Worm (Caenorhabditis elegans) whole organism, L1 larva: Measurements from ENCODE around the gene T28C6.10.
"Not testable (repeated sequence)": the region's sequence is repeated elsewhere in the genome, so short reads cannot be mapped to it uniquely, and the experiment has no call there.

Experiments used
- F16B12.6 ChIP-seq: fragments of 150-350 bp; optimal IDR thresholded peaks from 2 replicates; lab custom pipeline; 2014; ENCODE audit warnings: missing biosample characterization, missing genetic modification characterization
- Y116A8C.19 ChIP-seq: sonication (generic microtip); optimal IDR thresholded peaks from 2 replicates; lab custom pipeline; 2016; ENCODE audit warnings: missing compliant biosample characterization, missing genetic modification characterization, borderline replicate concordance
- ama-1 ChIP-seq: fragments of 150-350 bp; optimal IDR thresholded peaks from 2 replicates; lab custom pipeline; 2014
- blmp-1 ChIP-seq: fragments of 150-350 bp; optimal IDR thresholded peaks from 2 replicates; lab custom pipeline; 2014; ENCODE audit warnings: missing biosample characterization, missing genetic modification characterization
- ceh-90 ChIP-seq: sonication (generic microtip); optimal IDR thresholded peaks from 2 replicates; lab custom pipeline; 2016; ENCODE audit warnings: missing genetic modification characterization, missing compliant biosample characterization
- dpl-1 ChIP-seq, 3 experiments: fragments of 150-350 bp in 2 of 3; sonication (generic microtip) in 1 of 3; optimal IDR thresholded peaks; 2 replicates each; lab custom pipeline; 2014 to 2017; ENCODE audit warnings: missing biosample characterization in 3 of 3, missing genetic modification characterization in 3 of 3, missing genetic modification reagents in 3 of 3
- efl-1 ChIP-seq, 4 experiments: fragments of 150-350 bp; optimal IDR thresholded peaks in 3 of 4; peaks in 1 of 4; 1 replicate in 1 of 4; 2 replicates in 3 of 4; lab custom pipeline; 2014; ENCODE audit warnings: missing biosample characterization in 2 of 4, missing genetic modification characterization in 2 of 4, missing genetic modification reagents in 2 of 4
- efl-3 ChIP-seq: fragments of 200-800 bp; sonication (Bioruptor generic); optimal IDR thresholded peaks from 2 replicates; lab custom pipeline; 2018; ENCODE audit warnings: mild to moderate bottlenecking, missing genetic modification characterization, missing compliant biosample characterization
- fkh-10 ChIP-seq: sonication (generic microtip); optimal IDR thresholded peaks from 2 replicates; lab custom pipeline; 2017; ENCODE audit warnings: missing biosample characterization, missing genetic modification reagents, missing genetic modification characterization
- hpl-2 ChIP-seq: fragments of 150-350 bp; optimal IDR thresholded peaks from 2 replicates; lab custom pipeline; 2014; ENCODE audit warnings: missing biosample characterization, missing genetic modification reagents, missing genetic modification characterization
- isw-1 ChIP-seq: fragments of 200-800 bp; sonication (Bioruptor generic); IDR thresholded peaks from 2 replicates; pipeline ENCODE4 v1.3.6; 2022; ENCODE audit warnings: missing genetic modification characterization, missing compliant biosample characterization
- jun-1 ChIP-seq: fragments of 150-350 bp; optimal IDR thresholded peaks from 2 replicates; lab custom pipeline; 2014; ENCODE audit warnings: missing biosample characterization, missing genetic modification reagents, missing genetic modification characterization
- lin-14 ChIP-seq: fragments of 200-800 bp; sonication (Bioruptor generic); optimal IDR thresholded peaks from 2 replicates; lab custom pipeline; 2018; ENCODE audit warnings: mild to moderate bottlenecking, missing genetic modification characterization, moderate library complexity, missing compliant biosample characterization
- lin-15B ChIP-seq: fragments of 150-350 bp; sonication (generic microtip); optimal IDR thresholded peaks from 3 replicates; lab custom pipeline; 2014; ENCODE audit warnings: missing biosample characterization, missing genetic modification characterization
- lin-35 ChIP-seq, 2 experiments: fragments of 150-350 bp; optimal IDR thresholded peaks; 2 replicates each; lab custom pipeline; 2014; ENCODE audit warnings: missing biosample characterization in 2 of 2, missing genetic modification characterization in 2 of 2, missing genetic modification reagents in 2 of 2
- lsy-2 ChIP-seq, 2 experiments: fragments of 150-350 bp; optimal IDR thresholded peaks; 2 replicates each; lab custom pipeline; 2014; ENCODE audit warnings: missing biosample characterization in 2 of 2, missing genetic modification characterization in 2 of 2
- mdl-1 ChIP-seq, 2 experiments: fragments of 150-350 bp; optimal IDR thresholded peaks; 2 replicates each; lab custom pipeline; 2014 to 2017; ENCODE audit warnings: missing biosample characterization in 2 of 2, missing genetic modification characterization in 2 of 2, inconsistent platforms in 1 of 2
- mep-1 ChIP-seq: fragments of 150-350 bp; optimal IDR thresholded peaks from 2 replicates; lab custom pipeline; 2014; ENCODE audit warnings: missing biosample characterization, missing genetic modification characterization
- nhr-19 ChIP-seq: fragments of 200-800 bp; sonication (Bioruptor generic); conservative IDR thresholded peaks from 2 replicates; pipeline ENCODE4 v1.3.6; 2022; ENCODE audit warnings: missing genetic modification characterization, missing compliant biosample characterization
- nhr-237 ChIP-seq: fragments of 150-350 bp; optimal IDR thresholded peaks from 2 replicates; lab custom pipeline; 2014; ENCODE audit warnings: missing biosample characterization, missing genetic modification characterization
- nhr-76 ChIP-seq: sonication (generic microtip); optimal IDR thresholded peaks from 2 replicates; lab custom pipeline; 2017; ENCODE audit warnings: missing biosample characterization, missing genetic modification characterization
- nhr-85 ChIP-seq: sonication (generic microtip); peaks from one replicate; lab custom pipeline; 2016; ENCODE audit warnings: missing genetic modification characterization, inconsistent platforms, missing compliant biosample characterization
- nhr-90 ChIP-seq: sonication (generic microtip); optimal IDR thresholded peaks from 2 replicates; lab custom pipeline; 2016; ENCODE audit warnings: mild to moderate bottlenecking, missing genetic modification characterization, missing compliant biosample characterization; ENCODE audit not compliant: poor library complexity
- rnt-1 ChIP-seq: sonication (generic microtip); optimal IDR thresholded peaks from 2 replicates; lab custom pipeline; 2016; ENCODE audit warnings: mild to moderate bottlenecking, missing genetic modification characterization, moderate library complexity, missing compliant biosample characterization
- skn-1 ChIP-seq: fragments of 150-350 bp; optimal IDR thresholded peaks from 2 replicates; lab custom pipeline; 2014; ENCODE audit warnings: missing biosample characterization, missing genetic modification characterization
- sptf-1 ChIP-seq: fragments of 150-350 bp; optimal IDR thresholded peaks from 2 replicates; lab custom pipeline; 2014; ENCODE audit warnings: missing biosample characterization, missing genetic modification characterization
- swsn-7 ChIP-seq: sonication (generic microtip); optimal IDR thresholded peaks from 2 replicates; lab custom pipeline; 2016; ENCODE audit warnings: missing genetic modification characterization, missing compliant biosample characterization
- tbx-2 ChIP-seq: sonication (generic microtip); optimal IDR thresholded peaks from 2 replicates; lab custom pipeline; 2016; ENCODE audit warnings: missing genetic modification characterization, missing compliant biosample characterization
- unc-30 ChIP-seq: sonication (generic microtip); optimal IDR thresholded peaks from 2 replicates; lab custom pipeline; 2017; ENCODE audit warnings: missing biosample characterization, missing genetic modification characterization
- unc-98 ChIP-seq: fragments of 200-800 bp; sonication (Bioruptor generic); IDR thresholded peaks from 2 replicates; pipeline ENCODE4 v1.3.6; 2022; ENCODE audit warnings: missing genetic modification characterization, missing compliant biosample characterization
- zip-4 ChIP-seq: fragments of 200-800 bp; sonication (Bioruptor generic); optimal IDR thresholded peaks from 2 replicates; lab custom pipeline; 2018; ENCODE audit warnings: mild to moderate bottlenecking, missing genetic modification characterization, moderate library complexity, missing compliant biosample characterization

The T28C6.10 gene

ce11 chrIV:8782172-8782571 is 35.6 kb upstream of the T28C6.10 start (continued):
- peak; percentile 15; the same call in 1 of the 2 replicates for TF ChIP-seq isw-1 (GFP tag; lab: Robert Waterston, UW)
- peak; percentile 68 to 70 for TF ChIP-seq efl-1 (optimal IDR thresholded peaks at IDR 0.05; lab: Kevin White, UChicago)
- TF ChIP-seq efl-1 (GFP tag; optimal IDR thresholded peaks at IDR 0.05 in 1 of 2; lab: Kevin White, UChicago) = peak; percentile 32 to 94
- TF ChIP-seq mep-1 (tag; lab: Kevin White, UChicago) = peak; percentile 80
- TF ChIP-seq fkh-10 (GFP tag; lab: Kevin White, UChicago) = no peak
- TF ChIP-seq nhr-19 = peak; percentile 62
- TF ChIP-seq blmp-1 (tag; lab: Kevin White, UChicago) = peak; percentile 95
- peak; percentile 63 for TF ChIP-seq nhr-90 (tag; lab: Kevin White, UChicago)
- no peak for TF ChIP-seq unc-98
- no peak for TF ChIP-seq F16B12.6 (tag; lab: Kevin White, UChicago)
- peak; percentile 97 for TF ChIP-seq lin-14
- TF ChIP-seq unc-30 (tag; lab: Kevin White, UChicago) = no peak
- peak; percentile 46 for TF ChIP-seq hpl-2 (GFP tag; lab: Kevin White, UChicago)
- TF ChIP-seq efl-3 (GFP tag; lab: Kevin White, UChicago) = no peak
- peak; percentile 52 to 83 for TF ChIP-seq lin-35 (GFP tag; optimal IDR thresholded peaks at IDR 0.05; lab: Kevin White, UChicago)
- peak; percentile 56 for TF ChIP-seq swsn-7 (tag; lab: Kevin White, UChicago)
- no peak for TF ChIP-seq ceh-90
- TF ChIP-seq lin-15B = no peak
- peak in 1 of 2 experiments; percentile 85 for TF ChIP-seq mdl-1 (tag; optimal IDR thresholded peaks at IDR 0.05; lab: Kevin White, UChicago)
- TF ChIP-seq Y116A8C.19 (tag; lab: Kevin White, UChicago) = no peak
- TF ChIP-seq nhr-85 = peak; percentile 99
- no peak for TF ChIP-seq ama-1 (lab: Kevin White, UChicago)
- TF ChIP-seq jun-1 = peak; percentile 75
- TF ChIP-seq nhr-237 (tag; lab: Kevin White, UChicago) = peak; percentile 32
- TF ChIP-seq tbx-2 = peak; percentile 58
- TF ChIP-seq, all 84 proteins: peak for 39

- TF ChIP-seq dpl-1 (GFP tag; optimal IDR thresholded peaks at IDR 0.05; lab: Kevin White, UChicago) (no peak), Y116A8C.19 (tag; lab: Kevin White, UChicago) (no peak), unc-30 (tag; lab: Kevin White, UChicago) (no peak), sptf-1 (tag; lab: Kevin White, UChicago) (no peak), skn-1 (tag; lab: Kevin White, UChicago) (peak; percentile 32), nhr-76 (tag; lab: Kevin White, UChicago) (no peak), lin-15B (no peak), zip-4 (GFP tag; lab: Kevin White, UChicago) (peak; percentile 53)
These were observed 32.8 kb upstream of the T28C6.10 start, which contains the start of gene C33D9.13 for ce11 chrIV:8784855-8785327. Gene C33D9.13 (minus strand): TSS chrIV:8785277.

DNA sequence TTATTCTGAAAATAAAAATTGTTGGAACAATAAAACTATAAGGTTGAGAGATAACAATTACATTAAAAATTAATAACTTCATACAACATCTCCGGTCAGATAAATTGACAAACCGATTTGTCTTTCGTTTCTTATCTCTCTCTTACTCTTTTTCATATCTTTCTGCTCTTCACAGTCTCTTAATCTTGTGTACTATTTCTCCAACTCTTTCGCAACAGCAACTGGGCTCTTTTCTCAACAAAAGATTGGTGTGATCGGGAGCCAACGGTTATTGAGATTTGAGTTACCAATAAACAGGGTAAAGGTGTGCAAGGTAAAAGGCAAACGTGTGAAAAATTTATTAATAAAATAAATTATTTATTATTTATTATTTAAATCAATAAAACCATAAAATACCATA is 31.1 kb upstream of the T28C6.10 start, which contains the start of gene C33D9.8:
TSS of gene C33D9.8 (minus strand) at position 99 of the 400 bp plus-strand sequence.
- TF ChIP-seq Y116A8C.19 (tag; lab: Kevin White, UChicago) = no peak
- TF ChIP-seq efl-1 (optimal IDR thresholded peaks at IDR 0.05; lab: Kevin White, UChicago) = peak in 1 of 2 experiments; percentile 35
- TF ChIP-seq efl-1 (GFP tag; optimal IDR thresholded peaks at IDR 0.05 in 1 of 2; lab: Kevin White, UChicago) = no peak
- TF ChIP-seq lsy-2 (tag; optimal IDR thresholded peaks at IDR 0.05; lab: Kevin White, UChicago) = peak in 1 of 2 experiments; percentile 31
- TF ChIP-seq rnt-1 = peak; percentile 41

- TF ChIP-seq efl-1 (optimal IDR thresholded peaks at IDR 0.05; lab: Kevin White, UChicago) = not testable (repeated sequence)
- peak in 1 of 2 experiments; percentile 41 for TF ChIP-seq efl-1 (GFP tag; optimal IDR thresholded peaks at IDR 0.05 in 1 of 2; lab: Kevin White, UChicago)
These were observed 29.7 kb upstream of the T28C6.10 start, which contains the start of gene C33D9.10 for ce11 chrIV:8788048-8788447. Gene C33D9.10 (minus strand): TSS chrIV:8788148.

DNA sequence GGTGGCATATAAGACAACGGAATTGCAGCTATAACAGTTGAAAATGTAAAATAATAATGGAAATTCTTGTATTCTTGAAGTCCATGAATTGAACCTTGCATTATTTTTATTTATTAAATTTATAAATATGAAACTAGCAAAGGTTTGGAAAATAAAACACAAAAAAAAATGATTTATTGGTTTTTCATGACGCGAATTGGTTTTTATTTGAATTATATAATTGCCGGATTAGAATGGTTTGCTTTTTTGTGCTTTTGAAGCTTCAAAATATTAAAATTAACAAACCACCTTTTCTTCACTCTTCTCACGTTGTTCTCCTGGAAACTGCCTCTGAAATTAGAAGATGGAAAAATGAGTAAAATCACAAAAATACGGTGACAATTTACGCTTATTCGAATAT is 27.6 kb upstream of the T28C6.10 start, which contains the start of gene sru-35:
TSS of gene sru-35 (minus strand) at position 101 of the 400 bp plus-strand sequence.
- no peak for TF ChIP-seq lin-14
